Worm (Caenorhabditis elegans) whole organism, L3 larva: ENCODE data around the gene C25A11.2.
A peak's percentile ranks its signal among the peaks of the same experiment; 100 is the strongest.

ENCODE experiments used
- aly-2 ChIP-seq: fragments of 150-350 bp; optimal IDR thresholded peaks from 2 replicates; lab custom pipeline; 2014; ENCODE audit warnings: missing biosample characterization, missing genetic modification characterization
- elt-3 ChIP-seq, 3 experiments: fragments of 150-350 bp in 1 of 3; sonication (generic microtip) in 2 of 3; optimal IDR thresholded peaks; 2 replicates in 2 of 3; 4 replicates in 1 of 3; lab custom pipeline; 2014 to 2017; ENCODE audit warnings: missing biosample characterization in 3 of 3, missing genetic modification characterization in 3 of 3
- lsy-12 ChIP-seq: sonication (generic microtip); optimal IDR thresholded peaks from 2 replicates; lab custom pipeline; 2016; ENCODE audit warnings: mild to moderate bottlenecking, missing genetic modification characterization, missing compliant biosample characterization
- mdl-1 ChIP-seq: fragments of 150-350 bp; optimal IDR thresholded peaks from 2 replicates; lab custom pipeline; 2014; ENCODE audit warnings: missing biosample characterization, missing genetic modification characterization
- nhr-11 ChIP-seq: fragments of 150-350 bp; optimal IDR thresholded peaks from 2 replicates; lab custom pipeline; 2014; ENCODE audit warnings: missing biosample characterization, missing genetic modification characterization
- nhr-12 ChIP-seq: fragments of 150-350 bp; optimal IDR thresholded peaks from 2 replicates; lab custom pipeline; 2014; ENCODE audit warnings: missing biosample characterization, missing genetic modification characterization
- nhr-237 ChIP-seq: fragments of 150-350 bp; optimal IDR thresholded peaks from 2 replicates; lab custom pipeline; 2014; ENCODE audit warnings: missing biosample characterization, missing genetic modification characterization
- nhr-25 ChIP-seq: sonication (generic microtip); optimal IDR thresholded peaks from 2 replicates; lab custom pipeline; 2017; ENCODE audit warnings: missing biosample characterization, missing genetic modification characterization
- nhr-28 ChIP-seq: fragments of 150-350 bp; optimal IDR thresholded peaks from 2 replicates; lab custom pipeline; 2014; ENCODE audit warnings: missing biosample characterization, missing genetic modification characterization
- nhr-76 ChIP-seq: fragments of 150-350 bp; sonication (generic microtip); optimal IDR thresholded peaks from 5 replicates; lab custom pipeline; 2014; ENCODE audit warnings: missing biosample characterization, missing genetic modification characterization
- skn-1 ChIP-seq: fragments of 150-350 bp; optimal IDR thresholded peaks from 2 replicates; lab custom pipeline; 2014; ENCODE audit warnings: missing biosample characterization, missing genetic modification characterization

ce11 chrX:9113829-9114228 is at the start of gene C25A11.2:
- TF ChIP-seq elt-3 (tag; optimal IDR thresholded peaks at IDR 0.05; lab: Kevin White, UChicago) (no peak), lsy-12 (tag; lab: Kevin White, UChicago) (no peak), nhr-237 (tag; lab: Kevin White, UChicago) (no peak), mdl-1 (tag; lab: Kevin White, UChicago) (no peak), nhr-76 (tag; lab: Kevin White, UChicago) (no peak), nhr-28 (tag; lab: Kevin White, UChicago) (no peak), nhr-12 (tag; lab: Kevin White, UChicago) (no peak), aly-2 (tag; lab: Kevin White, UChicago) (no peak), nhr-11 (no peak), nhr-25 (tag; lab: Kevin White, UChicago) (peak; percentile 23), skn-1 (tag; lab: Kevin White, UChicago) (no peak)
